Worm (Caenorhabditis elegans) whole organism, L1 larva: Measurements from ENCODE around the gene his-48.

ENCODE experiments used
- alr-1 ChIP-seq: fragments of 200-800 bp; sonication (Bioruptor generic); optimal IDR thresholded peaks from 2 replicates; lab custom pipeline; 2018; ENCODE audit warnings: borderline replicate concordance, mild to moderate bottlenecking, missing genetic modification characterization, missing compliant biosample characterization
- ceh-8 ChIP-seq: fragments of 200-800 bp; sonication (Bioruptor generic); optimal IDR thresholded peaks from 2 replicates; lab custom pipeline; 2018; ENCODE audit warnings: mild to moderate bottlenecking, missing genetic modification characterization, moderate library complexity, missing compliant biosample characterization
- elt-3 ChIP-seq, 6 experiments: fragments of 150-350 bp in 1 of 6; sonication (generic microtip); optimal IDR thresholded peaks; 2 replicates each; lab custom pipeline; 2017 to 2018; ENCODE audit warnings: missing biosample characterization in 6 of 6, missing genetic modification characterization in 6 of 6, inconsistent platforms in 1 of 6
- isw-1 ChIP-seq: fragments of 200-800 bp; sonication (Bioruptor generic); IDR thresholded peaks from 2 replicates; pipeline ENCODE4 v1.3.6; 2022; ENCODE audit warnings: missing genetic modification characterization, missing compliant biosample characterization
- lin-15B ChIP-seq: fragments of 150-350 bp; sonication (generic microtip); optimal IDR thresholded peaks from 3 replicates; lab custom pipeline; 2014; ENCODE audit warnings: missing biosample characterization, missing genetic modification characterization
- lin-39 ChIP-seq: fragments of 150-350 bp; optimal IDR thresholded peaks from 2 replicates; lab custom pipeline; 2014; ENCODE audit warnings: missing biosample characterization, missing genetic modification reagents, missing genetic modification characterization
- lsy-2 ChIP-seq, 2 experiments: fragments of 150-350 bp; optimal IDR thresholded peaks; 2 replicates each; lab custom pipeline; 2014; ENCODE audit warnings: missing biosample characterization in 2 of 2, missing genetic modification characterization in 2 of 2
- mep-1 ChIP-seq: fragments of 150-350 bp; optimal IDR thresholded peaks from 2 replicates; lab custom pipeline; 2014; ENCODE audit warnings: missing biosample characterization, missing genetic modification characterization
- nhr-11 ChIP-seq: fragments of 150-350 bp; optimal IDR thresholded peaks from 2 replicates; lab custom pipeline; 2014; ENCODE audit warnings: missing biosample characterization, missing genetic modification characterization
- snpc-4 ChIP-seq: fragments of 150-350 bp; optimal IDR thresholded peaks from 2 replicates; lab custom pipeline; 2014; ENCODE audit warnings: missing biosample characterization, missing genetic modification characterization
- sptf-1 ChIP-seq: fragments of 150-350 bp; optimal IDR thresholded peaks from 2 replicates; lab custom pipeline; 2014; ENCODE audit warnings: missing biosample characterization, missing genetic modification characterization
- unc-62 ChIP-seq: fragments of 150-350 bp; optimal IDR thresholded peaks from 2 replicates; lab custom pipeline; 2014; ENCODE audit warnings: missing biosample characterization, missing genetic modification reagents, missing genetic modification characterization
- unc-86 ChIP-seq: sonication (generic microtip); optimal IDR thresholded peaks from 2 replicates; lab custom pipeline; 2016; ENCODE audit warnings: missing genetic modification characterization, missing compliant biosample characterization

DNA sequence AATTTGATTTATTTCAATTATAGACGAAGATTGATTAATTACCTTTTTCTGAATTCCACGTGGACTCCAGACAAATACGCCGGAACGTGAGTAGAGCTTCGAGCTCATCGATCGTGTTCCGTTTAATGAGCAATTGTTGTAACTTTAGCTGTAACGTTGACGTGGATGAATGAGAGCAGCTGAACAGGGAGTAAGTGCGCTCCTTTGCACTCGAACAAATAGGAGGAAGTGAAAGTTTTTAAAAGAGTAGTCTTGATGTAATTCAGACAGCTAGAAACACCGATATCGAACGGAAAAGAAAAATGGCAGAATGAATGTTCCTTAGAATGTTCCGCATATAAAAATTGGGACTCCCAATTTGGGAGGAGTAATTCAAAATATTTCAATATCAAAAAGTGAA lies 47.1 kb downstream of the his-48 start, which contains the start of gene sec-31:
- TF ChIP-seq lsy-2 (tag; optimal IDR thresholded peaks at IDR 0.05; lab: Kevin White, UChicago): no peak
- no peak for TF ChIP-seq nhr-11 (tag; lab: Kevin White, UChicago)
- TF ChIP-seq unc-62 (GFP tag; lab: Kevin White, UChicago): no peak
- no peak for TF ChIP-seq lin-15B (tag; lab: Kevin White, UChicago)
- no peak for TF ChIP-seq isw-1 (GFP tag; lab: Robert Waterston, UW)
- no peak for TF ChIP-seq elt-3 (tag; optimal IDR thresholded peaks at IDR 0.05; lab: Kevin White, UChicago)
- TF ChIP-seq lin-39 (tag; lab: Kevin White, UChicago): no peak
- TF ChIP-seq alr-1: no peak
- TF ChIP-seq snpc-4 (tag; lab: Kevin White, UChicago): no peak
- no peak for TF ChIP-seq sptf-1 (tag; lab: Kevin White, UChicago)
- TF ChIP-seq ceh-8 (GFP tag; lab: Kevin White, UChicago): no peak
- no peak for TF ChIP-seq mep-1 (tag; lab: Kevin White, UChicago)
- no peak for TF ChIP-seq unc-86 (tag; lab: Kevin White, UChicago)
